Worm (Caenorhabditis elegans) whole organism, late embryonic: ENCODE measurements around the gene tomm-20.

ENCODE experiments used
- hlh-15 ChIP-seq: sonication (generic microtip); optimal IDR thresholded peaks from 2 replicates; lab custom pipeline; 2016; ENCODE audit warnings: missing genetic modification characterization, missing compliant biosample characterization
- unc-3 ChIP-seq, 2 experiments: fragments of 200-800 bp in 1 of 2; sonication (Bioruptor generic) in 1 of 2; sonication (generic microtip) in 1 of 2; conservative IDR thresholded peaks in 1 of 2; optimal IDR thresholded peaks in 1 of 2; 2 replicates each; pipeline versions ENCODE4 v1.3.6 to Lab custom; 2016 to 2022; ENCODE audit warnings: missing compliant biosample characterization in 2 of 2, missing genetic modification characterization in 2 of 2, missing genetic modification reagents in 1 of 2

DNA sequence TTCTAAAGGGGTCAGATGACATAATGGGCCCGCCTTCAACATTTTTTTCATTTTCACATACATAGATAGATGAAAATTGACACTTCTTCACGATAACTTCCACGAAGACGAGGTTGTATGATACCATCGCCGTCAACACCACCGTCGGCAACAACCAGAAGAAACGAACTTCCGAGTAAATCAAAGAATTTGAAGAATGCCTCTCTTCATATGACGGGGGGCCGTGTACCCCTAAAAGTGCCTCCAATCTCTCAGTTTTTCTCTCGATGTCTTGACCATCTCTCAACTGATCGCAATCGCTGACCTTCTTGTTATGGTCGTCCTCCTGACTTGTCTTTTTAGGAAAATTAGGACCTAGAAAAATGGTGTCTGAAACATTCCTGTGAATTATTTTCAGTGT is 47.7 kb downstream of the tomm-20 start:
- no peak for TF ChIP-seq unc-3 (GFP tag; conservative IDR thresholded peaks at IDR 0.05; lab: Robert Waterston, UW)
- no peak for TF ChIP-seq unc-3 (tag; optimal IDR thresholded peaks at IDR 0.05; lab: Kevin White, UChicago)
- TF ChIP-seq hlh-15 = no peak
